Worm (Caenorhabditis elegans): ENCODE data around the gene C49C8.5.

DNA sequence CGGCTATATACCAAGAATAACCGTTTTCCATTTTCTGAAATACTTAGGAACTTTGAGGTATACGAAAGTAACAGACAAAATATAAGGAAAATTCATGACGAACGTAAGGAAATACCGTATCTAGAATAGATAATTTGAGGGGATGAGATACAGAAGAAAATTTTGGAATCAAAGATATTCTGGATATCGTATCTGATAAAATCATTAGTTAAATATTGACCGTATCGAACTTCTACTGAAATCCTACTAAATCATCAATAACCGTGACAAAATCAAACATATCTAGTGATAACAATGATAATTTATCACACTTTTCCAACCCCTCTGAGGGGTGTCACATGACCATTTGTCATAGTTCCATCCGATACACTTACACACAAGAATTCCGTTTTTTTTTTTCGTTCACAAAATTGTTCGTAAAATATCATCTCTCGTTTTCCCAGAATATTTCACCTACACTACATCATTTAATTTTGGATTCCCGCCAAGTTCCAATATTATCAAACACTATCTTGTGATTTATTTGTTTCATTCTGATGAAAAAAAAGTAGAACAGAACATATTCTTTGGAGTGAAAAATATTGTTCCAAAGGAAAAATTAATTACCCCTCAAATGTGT lies 52.6 kb downstream of the C49C8.5 start, which contains the start of gene Y59H11AR.4:
- no peak for TF ChIP-seq scrt-1 (GFP tag; IDR thresholded peaks at IDR 0.05)
- no peak for TF ChIP-seq ceh-36 (tag; optimal IDR thresholded peaks at IDR 0.05)
- TF ChIP-seq ama-1 (optimal IDR thresholded peaks at IDR 0.05): no peak
- TF ChIP-seq hmg-4 (GFP tag; optimal IDR thresholded peaks at IDR 0.05): no peak
- no peak for TF ChIP-seq sea-1 (GFP tag; conservative IDR thresholded peaks at IDR 0.05)
- no peak for TF ChIP-seq flt-1 (GFP tag; IDR thresholded peaks at IDR 0.05)
- no peak for TF ChIP-seq ceh-13 (GFP tag; optimal IDR thresholded peaks at IDR 0.05)
- no peak for TF ChIP-seq aly-1 (tag; optimal IDR thresholded peaks at IDR 0.05)
- no peak for TF ChIP-seq B0310.2 (tag; optimal IDR thresholded peaks at IDR 0.05)
- no peak for TF ChIP-seq pes-1 (GFP tag; IDR thresholded peaks at IDR 0.05)
- no peak for TF ChIP-seq ets-7 (tag; optimal IDR thresholded peaks at IDR 0.05)
- no peak for TF ChIP-seq tbx-11 (GFP tag; IDR thresholded peaks at IDR 0.05)
- TF ChIP-seq tbx-37 (GFP tag; conservative IDR thresholded peaks at IDR 0.05): no peak
- no peak for TF ChIP-seq tra-4 (tag; optimal IDR thresholded peaks at IDR 0.05)
